Worm (Caenorhabditis elegans) whole organism, L4/young adult: ENCODE data around the gene gcst-1.

Experiments used
- W03F9.2 ChIP-seq: fragments of 150-350 bp; optimal IDR thresholded peaks from 2 replicates; lab custom pipeline; 2014; ENCODE audit warnings: missing biosample characterization, missing genetic modification characterization
- dao-5 ChIP-seq: sonication (generic microtip); optimal IDR thresholded peaks from 2 replicates; lab custom pipeline; 2016; ENCODE audit warnings: missing genotype, missing genetic modification characterization, moderate library complexity, missing compliant biosample characterization
- him-1 ChIP-seq: sonication (generic microtip); optimal IDR thresholded peaks from 2 replicates; lab custom pipeline; 2016; ENCODE audit warnings: missing genotype, missing genetic modification reagents, missing genetic modification characterization, missing compliant biosample characterization

Gene gcst-1

ce11 chrV:5696177-5696576 is 16.6 kb upstream of the gcst-1 start:
- TF ChIP-seq him-1 (no peak), dao-5 (tag; lab: Kevin White, UChicago) (no peak), W03F9.2 (tag; lab: Kevin White, UChicago) (no peak)

ce11 chrV:5697581-5697980 is 15.1 kb upstream of the gcst-1 start:
- TF ChIP-seq him-1: no peak
- TF ChIP-seq dao-5 (tag; lab: Kevin White, UChicago): no peak
- TF ChIP-seq W03F9.2 (tag; lab: Kevin White, UChicago): no peak

ce11 chrV:5699835-5700441 is 12.8 kb upstream of the gcst-1 start, which contains the start of gene clec-1:
Gene clec-1, plus strand, starts transcription at chrV:5700154.
- TF ChIP-seq dao-5 (tag; lab: Kevin White, UChicago) (no peak), W03F9.2 (tag; lab: Kevin White, UChicago) (no peak), him-1 (no peak)

ce11 chrV:5701106-5701505 is 11.6 kb upstream of the gcst-1 start:
- TF ChIP-seq dao-5 (tag; lab: Kevin White, UChicago) (no peak), W03F9.2 (tag; lab: Kevin White, UChicago) (no peak), him-1 (no peak)

- TF ChIP-seq W03F9.2 (tag; lab: Kevin White, UChicago) (no peak), dao-5 (tag; lab: Kevin White, UChicago) (no peak), him-1 (no peak)
Observed at ce11 chrV:5704467-5704866, 8.3 kb upstream of the gcst-1 start.

ce11 chrV:5705510-5705909 is 7.2 kb upstream of the gcst-1 start, which contains the start of gene peli-1:
Gene peli-1, plus strand, starts transcription at chrV:5705810.
- TF ChIP-seq dao-5 (tag; lab: Kevin White, UChicago) (no peak), him-1 (no peak), W03F9.2 (tag; lab: Kevin White, UChicago) (no peak)

- no peak for TF ChIP-seq W03F9.2 (tag; lab: Kevin White, UChicago)
- no peak for TF ChIP-seq dao-5 (tag; lab: Kevin White, UChicago)
- no peak for TF ChIP-seq him-1
Observed at ce11 chrV:5708331-5708730, 4.4 kb upstream of the gcst-1 start.

- no peak for TF ChIP-seq W03F9.2 (tag; lab: Kevin White, UChicago)
- no peak for TF ChIP-seq him-1
- no peak for TF ChIP-seq dao-5 (tag; lab: Kevin White, UChicago)
Observed at ce11 chrV:5712189-5712588, 539 bp upstream of the gcst-1 start.

- TF ChIP-seq W03F9.2 (tag; lab: Kevin White, UChicago): no peak
- TF ChIP-seq him-1: no peak
- no peak for TF ChIP-seq dao-5 (tag; lab: Kevin White, UChicago)
Observed at ce11 chrV:5713510-5713909, 782 bp downstream of the gcst-1 start.

- TF ChIP-seq him-1 (no peak), dao-5 (tag; lab: Kevin White, UChicago) (no peak)
Observed at ce11 chrV:5716508-5716907, 3.8 kb downstream of the gcst-1 start, which contains the start of gene K09H11.9. Gene K09H11.9, minus strand, starts transcription at chrV:5716608.

ce11 chrV:5717237-5717935 is 4.7 kb downstream of the gcst-1 start, which contains the start of gene rga-3:
Gene rga-3, plus strand, starts transcription at chrV:5717885.
- peak; percentile 66 for TF ChIP-seq W03F9.2 (tag; lab: Kevin White, UChicago)
- no peak for TF ChIP-seq him-1
- no peak for TF ChIP-seq dao-5 (tag; lab: Kevin White, UChicago)

- TF ChIP-seq him-1 (no peak), W03F9.2 (tag; lab: Kevin White, UChicago) (no peak), dao-5 (tag; lab: Kevin White, UChicago) (no peak)
Observed at ce11 chrV:5722093-5722492, 9.4 kb downstream of the gcst-1 start.

ce11 chrV:5724395-5724794 is 11.7 kb downstream of the gcst-1 start:
- TF ChIP-seq dao-5 (tag; lab: Kevin White, UChicago) (no peak), W03F9.2 (tag; lab: Kevin White, UChicago) (no peak), him-1 (no peak)

ce11 chrV:5726463-5726862 is 13.7 kb downstream of the gcst-1 start, which contains the start of gene K09H11.4:
Gene K09H11.4, minus strand, starts transcription at chrV:5726563.
- TF ChIP-seq dao-5 (tag; lab: Kevin White, UChicago) (no peak), him-1 (no peak), W03F9.2 (tag; lab: Kevin White, UChicago) (no peak)
